Worm (Caenorhabditis elegans) whole organism, L2 larva: ENCODE results near the gene cbp-1.

Experiments
- ZK546.5 ChIP-seq: sonication (generic microtip); optimal IDR thresholded peaks from 2 replicates; lab custom pipeline; 2017; ENCODE audit warnings: missing biosample characterization, missing genetic modification characterization
- egl-27 ChIP-seq: sonication (generic microtip); optimal IDR thresholded peaks from 3 replicates; lab custom pipeline; 2017; ENCODE audit warnings: missing biosample characterization, missing genetic modification reagents, missing genetic modification characterization
- elt-1 ChIP-seq: fragments of 150-350 bp; optimal IDR thresholded peaks from 2 replicates; lab custom pipeline; 2014; ENCODE audit warnings: missing biosample characterization, missing genetic modification characterization
- lin-39 ChIP-seq: fragments of 150-350 bp; optimal IDR thresholded peaks from 2 replicates; lab custom pipeline; 2014; ENCODE audit warnings: missing biosample characterization, missing genetic modification reagents, missing genetic modification characterization
- nhr-23 ChIP-seq: fragments of 150-350 bp; optimal IDR thresholded peaks from 2 replicates; lab custom pipeline; 2014; ENCODE audit warnings: missing biosample characterization, missing genetic modification reagents, missing genetic modification characterization
- peb-1 ChIP-seq: fragments of 150-350 bp; optimal IDR thresholded peaks from 2 replicates; lab custom pipeline; 2014; ENCODE audit warnings: missing biosample characterization, missing genetic modification characterization
- unc-39 ChIP-seq: fragments of 150-350 bp; optimal IDR thresholded peaks from 2 replicates; lab custom pipeline; 2014; ENCODE audit warnings: missing biosample characterization, missing genetic modification characterization
- unc-55 ChIP-seq: fragments of 150-350 bp; sonication (generic microtip); optimal IDR thresholded peaks from 3 replicates; lab custom pipeline; 2014; ENCODE audit warnings: missing biosample characterization, missing genetic modification reagents, missing genetic modification characterization
- ztf-11 ChIP-seq: sonication (generic microtip); optimal IDR thresholded peaks from 2 replicates; lab custom pipeline; 2017; ENCODE audit warnings: missing biosample characterization, missing genetic modification characterization
- ztf-4 ChIP-seq: fragments of 150-350 bp; optimal IDR thresholded peaks from 2 replicates; lab custom pipeline; 2014; ENCODE audit warnings: missing biosample characterization, missing genetic modification characterization

DNA sequence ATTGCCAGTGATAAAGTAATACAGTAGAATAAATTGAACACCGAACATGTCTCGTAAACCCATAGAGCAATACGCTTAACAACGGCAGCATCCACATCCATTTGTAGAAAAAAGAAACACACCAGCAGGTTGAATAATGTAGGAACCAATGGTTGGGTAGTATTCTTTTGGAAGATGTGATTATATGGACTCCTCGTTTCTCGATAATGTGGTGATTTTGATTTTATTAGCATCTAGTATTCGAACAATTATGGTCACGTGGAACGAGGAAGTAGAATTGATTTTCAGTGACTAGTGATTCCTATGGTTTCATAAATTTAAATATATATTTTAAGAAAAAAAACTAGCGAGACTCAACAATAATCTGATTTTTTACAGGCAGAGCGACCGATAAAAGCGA lies 30.1 kb downstream of the cbp-1 start, which contains the start of gene srxa-10:
- no peak for TF ChIP-seq lin-39
- no peak for TF ChIP-seq elt-1
- TF ChIP-seq ZK546.5 (tag; lab: Kevin White, UChicago) = no peak
- TF ChIP-seq peb-1 = no peak
- TF ChIP-seq nhr-23 = no peak
- no peak for TF ChIP-seq egl-27 (tag; lab: Kevin White, UChicago)
- no peak for TF ChIP-seq unc-55
- no peak for TF ChIP-seq unc-39
- TF ChIP-seq ztf-4 (tag; lab: Kevin White, UChicago) = no peak
- no peak for TF ChIP-seq ztf-11 (tag; lab: Kevin White, UChicago)
